ENCODE assay signal across 1 fruit fly cellular context in the genomic region with DNA sequence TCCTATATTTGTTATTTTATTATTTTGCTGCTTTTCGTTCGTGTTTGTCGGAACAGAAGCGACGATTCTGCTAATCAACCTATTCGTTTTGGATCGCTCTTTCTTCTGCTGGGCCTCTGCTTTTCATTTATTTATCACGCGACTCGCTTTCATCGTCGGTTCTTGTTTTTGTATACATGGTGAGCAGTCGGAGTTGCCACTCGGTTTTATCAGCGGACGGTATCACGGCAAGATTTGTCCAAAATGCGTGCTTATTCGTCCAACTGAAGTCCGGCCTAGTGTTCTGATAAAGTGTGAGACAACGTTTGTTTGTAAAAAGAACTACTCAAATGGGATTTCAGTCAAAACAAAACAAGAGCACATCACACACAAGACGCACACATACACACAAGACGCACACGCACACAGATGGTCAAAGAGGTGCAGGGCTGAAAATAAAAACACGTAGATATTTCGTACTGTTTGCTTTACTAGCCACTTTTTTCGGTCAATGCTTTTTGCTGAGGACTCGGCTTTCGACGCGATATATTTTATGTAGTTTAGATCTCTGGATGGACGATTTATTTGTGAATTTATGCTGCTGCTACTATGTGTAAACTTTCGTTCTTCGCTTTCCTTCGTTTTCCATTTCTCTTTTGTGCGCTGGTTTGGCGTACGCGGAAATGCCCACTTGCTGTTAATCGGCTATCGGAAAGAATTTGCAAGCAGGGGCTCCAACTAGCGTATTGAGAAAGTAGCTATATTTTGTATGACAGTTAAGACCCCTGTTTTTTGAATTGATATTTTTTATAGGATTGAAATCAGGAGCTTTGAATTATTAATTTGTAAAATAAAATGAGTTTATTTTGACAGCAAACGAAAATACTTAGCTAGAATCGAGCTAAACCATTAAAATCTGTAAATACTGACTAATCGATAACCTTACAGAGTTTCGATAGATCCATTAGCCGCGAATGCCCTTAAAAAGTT.
A peak's percentile ranks its signal among the peaks of the same experiment; 100 is the strongest.
TF ChIP-seq lines count a peak whose summit lies in the region.

Gene twin, minus strand, starts transcription at position 632 of the 969 bp plus-strand sequence.

TF ChIP-seq in whole organism, embryonic, 481 proteins besides CTCF, POLR2A, EP300 and RAD21 (continued from another document and continues in another):
- TF ChIP-seq CG13624 (GFP tag; optimal IDR thresholded peaks at IDR 0.05; lab: Kevin White, UChicago), result peak; percentile 58
- TF ChIP-seq Sox100B (GFP tag; optimal IDR thresholded peaks at IDR 0.05; lab: Kevin White, UChicago), result no peak
- peak; percentile 48; the same call in 1 of the 2 replicates for TF ChIP-seq CG14014 (GFP tag; IDR thresholded peaks at IDR 0.05; lab: Robert Waterston, UW)
- peak; percentile 15 for TF ChIP-seq Oli (tag; optimal IDR thresholded peaks at IDR 0.05; lab: Kevin White, UChicago)
- no peak for TF ChIP-seq CG31365 (tag; optimal IDR thresholded peaks at IDR 0.05; lab: Kevin White, UChicago)
- peak; percentile 77 for TF ChIP-seq CG13424 (tag; optimal IDR thresholded peaks at IDR 0.05; lab: Kevin White, UChicago)
- TF ChIP-seq CG6654 (GFP tag; optimal IDR thresholded peaks at IDR 0.05; lab: Kevin White, UChicago), result no peak
- no peak for TF ChIP-seq ac (GFP tag; optimal IDR thresholded peaks at IDR 0.05; lab: Kevin White, UChicago)
- no peak for TF ChIP-seq Lpt (GFP tag; optimal IDR thresholded peaks at IDR 0.05; lab: Kevin White, UChicago)
- peak; percentile 57 for TF ChIP-seq CG18619 (GFP tag; optimal IDR thresholded peaks at IDR 0.05; lab: Kevin White, UChicago)
- TF ChIP-seq fd102C (GFP tag; optimal IDR thresholded peaks at IDR 0.05; lab: Kevin White, UChicago), result no peak
- TF ChIP-seq Doc2 (GFP tag; IDR thresholded peaks at IDR 0.05; lab: Robert Waterston, UW), result no peak
- TF ChIP-seq ind (GFP tag; optimal IDR thresholded peaks at IDR 0.05; lab: Kevin White, UChicago), result peak; percentile 64
- TF ChIP-seq CG1529 (GFP tag; optimal IDR thresholded peaks at IDR 0.05; lab: Kevin White, UChicago), result no peak
- TF ChIP-seq Nf-YB (GFP tag; optimal IDR thresholded peaks at IDR 0.05; lab: Kevin White, UChicago), result peak; percentile 37
- TF ChIP-seq CG2202 (tag; optimal IDR thresholded peaks at IDR 0.05; lab: Kevin White, UChicago), result no peak
- peak; percentile 70 for TF ChIP-seq pum (GFP tag; optimal IDR thresholded peaks at IDR 0.05; lab: Kevin White, UChicago)
- peak; percentile 63; the same call in 2 of the 3 replicates for TF ChIP-seq otp (GFP tag; IDR thresholded peaks at IDR 0.05; lab: Robert Waterston, UW)
- TF ChIP-seq Usf (GFP tag; optimal IDR thresholded peaks at IDR 0.05; lab: Kevin White, UChicago), result no peak
- no peak for TF ChIP-seq CG11696 (GFP tag; IDR thresholded peaks at IDR 0.05; lab: Robert Waterston, UW)
- TF ChIP-seq sima (GFP tag; optimal IDR thresholded peaks at IDR 0.05; lab: Kevin White, UChicago), result no peak
- TF ChIP-seq klu (GFP tag; IDR thresholded peaks at IDR 0.05; lab: Robert Waterston, UW), result no peak
- peak; percentile 67; the same call in 2 of the 3 replicates for TF ChIP-seq CG14860 (GFP tag; IDR thresholded peaks at IDR 0.05; lab: Robert Waterston, UW; ENCODE audit: partially characterized antibody)
- TF ChIP-seq CG5953 (GFP tag; IDR thresholded peaks at IDR 0.05; lab: Robert Waterston, UW), result no peak
- no peak for TF ChIP-seq dimm (GFP tag; IDR thresholded peaks at IDR 0.05; lab: Robert Waterston, UW)
- TF ChIP-seq Six4 (GFP tag; optimal IDR thresholded peaks at IDR 0.05; lab: Kevin White, UChicago), result no peak
- TF ChIP-seq croc (GFP tag; conservative IDR thresholded peaks at IDR 0.05; lab: Robert Waterston, UW), result no peak
- no peak for TF ChIP-seq CG31441 (GFP tag; IDR thresholded peaks at IDR 0.05; lab: Robert Waterston, UW)
- peak; percentile 55 for TF ChIP-seq stwl (tag; optimal IDR thresholded peaks at IDR 0.05; lab: Kevin White, UChicago)
- TF ChIP-seq CHES-1-like (GFP tag; optimal IDR thresholded peaks at IDR 0.05; lab: Kevin White, UChicago), result peak; percentile 72
- TF ChIP-seq Opbp (GFP tag; IDR thresholded peaks at IDR 0.05; lab: Robert Waterston, UW; ENCODE audit: partially characterized antibody), result no peak; the same call in 2 of the 3 replicates
- peak; percentile 53 for TF ChIP-seq CG6689 (GFP tag; IDR thresholded peaks at IDR 0.05; lab: Robert Waterston, UW)
- TF ChIP-seq CG4617 (GFP tag; optimal IDR thresholded peaks at IDR 0.05; lab: Kevin White, UChicago; ENCODE audit: borderline replicate concordance), result peak; percentile 62
- TF ChIP-seq onecut (GFP tag; IDR thresholded peaks at IDR 0.05; lab: Robert Waterston, UW), result no peak; the same call in 1 of the 2 replicates
- no peak for TF ChIP-seq CG12299 (tag; optimal IDR thresholded peaks at IDR 0.05; lab: Kevin White, UChicago)
- no peak for TF ChIP-seq CG32772 (GFP tag; IDR thresholded peaks at IDR 0.05; lab: Robert Waterston, UW)
- TF ChIP-seq CG8478 (optimal IDR thresholded peaks at IDR 0.05; lab: Kevin White, UChicago), result peak; percentile 37
- no peak for TF ChIP-seq HLHmδ (GFP tag; optimal IDR thresholded peaks at IDR 0.05; lab: Kevin White, UChicago)
- TF ChIP-seq Dad (GFP tag; optimal IDR thresholded peaks at IDR 0.05; lab: Kevin White, UChicago), result peak; percentile 54
- no peak for TF ChIP-seq btn (GFP tag; optimal IDR thresholded peaks at IDR 0.05; lab: Kevin White, UChicago)
- no peak for TF ChIP-seq z (GFP tag; IDR thresholded peaks at IDR 0.05; lab: Robert Waterston, UW)
- peak; percentile 2 for TF ChIP-seq da (GFP tag; optimal IDR thresholded peaks at IDR 0.05; lab: Kevin White, UChicago)
- no peak; the same call in 1 of the 2 replicates for TF ChIP-seq CG9215 (GFP tag; IDR thresholded peaks at IDR 0.05; lab: Robert Waterston, UW)
- TF ChIP-seq tio (GFP tag; optimal IDR thresholded peaks at IDR 0.05; lab: Kevin White, UChicago), result no peak
- TF ChIP-seq Antp (GFP tag; optimal IDR thresholded peaks at IDR 0.05; lab: Kevin White, UChicago), result peak; percentile 73
- TF ChIP-seq tap (tag; optimal IDR thresholded peaks at IDR 0.05; lab: Kevin White, UChicago), result no peak
- TF ChIP-seq exex (tag; optimal IDR thresholded peaks at IDR 0.05; lab: Kevin White, UChicago), result peak; percentile 29
- TF ChIP-seq fru (optimal IDR thresholded peaks at IDR 0.05; lab: Kevin White, UChicago), result no peak
- peak; percentile 74 for TF ChIP-seq chn (GFP tag; optimal IDR thresholded peaks at IDR 0.05; lab: Kevin White, UChicago)
- TF ChIP-seq CG10431 (GFP tag; optimal IDR thresholded peaks at IDR 0.05; lab: Kevin White, UChicago), result peak; percentile 100
- TF ChIP-seq Eip74EF (GFP tag; optimal IDR thresholded peaks at IDR 0.05; lab: Kevin White, UChicago), result peak in 1 of 2 experiments; percentile 43
- peak; percentile 24 for TF ChIP-seq CG9797 (GFP tag; optimal IDR thresholded peaks at IDR 0.05; lab: Kevin White, UChicago)
- TF ChIP-seq Rx (GFP tag; IDR thresholded peaks at IDR 0.05; lab: Robert Waterston, UW), result no peak
- TF ChIP-seq CG17912 (GFP tag; optimal IDR thresholded peaks at IDR 0.05; lab: Kevin White, UChicago), result no peak
- TF ChIP-seq Drgx (GFP tag; IDR thresholded peaks at IDR 0.05; lab: Robert Waterston, UW), result no peak
- TF ChIP-seq CG14710 (tag; optimal IDR thresholded peaks at IDR 0.05; lab: Kevin White, UChicago), result peak; percentile 70
- no peak for TF ChIP-seq CG8359 (GFP tag; optimal IDR thresholded peaks at IDR 0.05; lab: Kevin White, UChicago; ENCODE audit: borderline replicate concordance)
- TF ChIP-seq CG43689 (GFP tag; IDR thresholded peaks at IDR 0.05; lab: Robert Waterston, UW), result no peak
- TF ChIP-seq CG9932 (GFP tag; IDR thresholded peaks at IDR 0.05; lab: Robert Waterston, UW), result peak; percentile 88
- no peak for TF ChIP-seq CG6175 (GFP tag; IDR thresholded peaks at IDR 0.05; lab: Robert Waterston, UW)
- TF ChIP-seq CG3838 (GFP tag; optimal IDR thresholded peaks at IDR 0.05; lab: Kevin White, UChicago), result peak; percentile 4
- peak; percentile 51 for TF ChIP-seq Side (GFP tag; optimal IDR thresholded peaks at IDR 0.05; lab: Kevin White, UChicago)
- peak; percentile 21 for TF ChIP-seq fd96Cb (tag; optimal IDR thresholded peaks at IDR 0.05; lab: Kevin White, UChicago)
- TF ChIP-seq NC2β (GFP tag; optimal IDR thresholded peaks at IDR 0.05; lab: Kevin White, UChicago), result peak; percentile 62
- TF ChIP-seq Fer1 (GFP tag; optimal IDR thresholded peaks at IDR 0.05; lab: Kevin White, UChicago), result peak; percentile 16
- TF ChIP-seq CG3995 (GFP tag; optimal IDR thresholded peaks at IDR 0.05; lab: Kevin White, UChicago), result peak; percentile 22
- TF ChIP-seq dan (GFP tag; IDR thresholded peaks at IDR 0.05; lab: Robert Waterston, UW), result no peak
- TF ChIP-seq Aef1 (GFP tag; IDR thresholded peaks at IDR 0.05; lab: Robert Waterston, UW), result 0 out of 3 replicates have a peak, but pooled peaks have one; percentile 23
- TF ChIP-seq CG7786 (GFP tag; optimal IDR thresholded peaks at IDR 0.05; lab: Kevin White, UChicago), result peak; percentile 67
- TF ChIP-seq scrt (GFP tag; optimal IDR thresholded peaks at IDR 0.05; lab: Kevin White, UChicago), result no peak
- TF ChIP-seq Taf1 (GFP tag; IDR thresholded peaks at IDR 0.05; lab: Robert Waterston, UW), result no peak
- peak; percentile 99 for TF ChIP-seq trem (tag; optimal IDR thresholded peaks at IDR 0.05; lab: Kevin White, UChicago)
- no peak for TF ChIP-seq dati (GFP tag; IDR thresholded peaks at IDR 0.05; lab: Robert Waterston, UW)
- TF ChIP-seq crp (GFP tag; optimal IDR thresholded peaks at IDR 0.05; lab: Kevin White, UChicago), result no peak
- no peak for TF ChIP-seq gt (GFP tag; IDR thresholded peaks at IDR 0.05; lab: Robert Waterston, UW)
- TF ChIP-seq bsh (GFP tag; optimal IDR thresholded peaks at IDR 0.05; lab: Kevin White, UChicago), result peak in 1 of 2 experiments; percentile 43
- peak; percentile 44 for TF ChIP-seq CG16863 (GFP tag; optimal IDR thresholded peaks at IDR 0.05; lab: Kevin White, UChicago)
- no peak for TF ChIP-seq GATAe (GFP tag; conservative IDR thresholded peaks at IDR 0.05; lab: Robert Waterston, UW)
- peak; percentile 47 for TF ChIP-seq Atf-2 (GFP tag; optimal IDR thresholded peaks at IDR 0.05; lab: Kevin White, UChicago)
- TF ChIP-seq CG17186 (GFP tag; optimal IDR thresholded peaks at IDR 0.05; lab: Kevin White, UChicago), result peak; percentile 31
- TF ChIP-seq Mad (GFP tag; optimal IDR thresholded peaks at IDR 0.05; lab: Kevin White, UChicago), result peak; percentile 64
- TF ChIP-seq Camta (GFP tag; optimal IDR thresholded peaks at IDR 0.05; lab: Kevin White, UChicago), result peak; percentile 58
- TF ChIP-seq HmgD (GFP tag; optimal IDR thresholded peaks at IDR 0.05; lab: Kevin White, UChicago), result peak; percentile 32
- 0 out of 3 replicates have a peak, but pooled peaks have one; percentile 38 for TF ChIP-seq so (GFP tag; IDR thresholded peaks at IDR 0.05; lab: Robert Waterston, UW)
- TF ChIP-seq Dfd (GFP tag; optimal IDR thresholded peaks at IDR 0.05; lab: Kevin White, UChicago), result no peak
- TF ChIP-seq CG10209 (GFP tag; optimal IDR thresholded peaks at IDR 0.05; lab: Kevin White, UChicago), result peak; percentile 11
- TF ChIP-seq D19A (tag; optimal IDR thresholded peaks at IDR 0.05; lab: Kevin White, UChicago), result peak; percentile 39
- TF ChIP-seq grn (GFP tag; optimal IDR thresholded peaks at IDR 0.05; lab: Kevin White, UChicago), result no peak
- TF ChIP-seq vfl (GFP tag; optimal IDR thresholded peaks at IDR 0.05; lab: Kevin White, UChicago), result peak; percentile 59
- peak; percentile 60 for TF ChIP-seq maf-S (GFP tag; optimal IDR thresholded peaks at IDR 0.05; lab: Kevin White, UChicago)
- TF ChIP-seq CG12219 (GFP tag; optimal IDR thresholded peaks at IDR 0.05; lab: Kevin White, UChicago), result no peak
- TF ChIP-seq CG5245 (GFP tag; optimal IDR thresholded peaks at IDR 0.05; lab: Kevin White, UChicago), result peak; percentile 28
- TF ChIP-seq MBD-R2 (GFP tag; IDR thresholded peaks at IDR 0.05; lab: Robert Waterston, UW), result peak; percentile 58; the same call in 1 of the 2 replicates
- no peak for TF ChIP-seq Hr39 (optimal IDR thresholded peaks at IDR 0.05; lab: Kevin White, UChicago)
- peak; percentile 42 for TF ChIP-seq CG18262 (tag; optimal IDR thresholded peaks at IDR 0.05; lab: Kevin White, UChicago)
- TF ChIP-seq CG2875 (GFP tag; optimal IDR thresholded peaks at IDR 0.05; lab: Kevin White, UChicago), result no peak
- TF ChIP-seq wdn (GFP tag; IDR thresholded peaks at IDR 0.05; lab: Robert Waterston, UW), result peak; percentile 29; the same call in 1 of the 2 replicates
- TF ChIP-seq CG7928 (GFP tag; optimal IDR thresholded peaks at IDR 0.05; lab: Kevin White, UChicago), result peak; percentile 78
- TF ChIP-seq CG8388 (GFP tag; optimal IDR thresholded peaks at IDR 0.05; lab: Kevin White, UChicago), result no peak
- TF ChIP-seq C15 (GFP tag; IDR thresholded peaks at IDR 0.05; lab: Robert Waterston, UW), result no peak
- TF ChIP-seq sc (optimal IDR thresholded peaks at IDR 0.05; lab: Kevin White, UChicago), result no peak
- no peak for TF ChIP-seq sc (GFP tag; optimal IDR thresholded peaks at IDR 0.05; lab: Kevin White, UChicago)
- no peak for TF ChIP-seq Tbp (GFP tag; optimal IDR thresholded peaks at IDR 0.05; lab: Kevin White, UChicago)
- TF ChIP-seq ash1 (GFP tag; optimal IDR thresholded peaks at IDR 0.05; lab: Kevin White, UChicago), result no peak
- TF ChIP-seq D (optimal IDR thresholded peaks at IDR 0.05; lab: Kevin White, UChicago), result no peak
- no peak for TF ChIP-seq D (GFP tag; optimal IDR thresholded peaks at IDR 0.05; lab: Kevin White, UChicago)
- TF ChIP-seq CG31224 (GFP tag; IDR thresholded peaks at IDR 0.05; lab: Robert Waterston, UW), result no peak
- TF ChIP-seq NC2α (GFP tag; optimal IDR thresholded peaks at IDR 0.05; lab: Kevin White, UChicago), result no peak
- TF ChIP-seq tin (GFP tag; optimal IDR thresholded peaks at IDR 0.05; lab: Kevin White, UChicago), result peak; percentile 70
- no peak for TF ChIP-seq pfk (GFP tag; optimal IDR thresholded peaks at IDR 0.05; lab: Kevin White, UChicago)
- TF ChIP-seq CG8281 (tag; optimal IDR thresholded peaks at IDR 0.05; lab: Kevin White, UChicago), result no peak
- TF ChIP-seq en (GFP tag; optimal IDR thresholded peaks at IDR 0.05; lab: Kevin White, UChicago), result no peak
- no peak for TF ChIP-seq sqz (GFP tag; optimal IDR thresholded peaks at IDR 0.05; lab: Kevin White, UChicago)
- TF ChIP-seq Ets65A (GFP tag; lab: Kevin White, UChicago), result peak; percentile 94
- peak; percentile 50 for TF ChIP-seq shn (GFP tag; optimal IDR thresholded peaks at IDR 0.05; lab: Kevin White, UChicago)
- no peak for TF ChIP-seq CG6854 (GFP tag; optimal IDR thresholded peaks at IDR 0.05; lab: Kevin White, UChicago)
- TF ChIP-seq tup (GFP tag; optimal IDR thresholded peaks at IDR 0.05; lab: Kevin White, UChicago), result no peak
- peak; percentile 48 for TF ChIP-seq CG8290 (GFP tag; optimal IDR thresholded peaks at IDR 0.05; lab: Kevin White, UChicago)
- no peak for TF ChIP-seq CG8290 (tag; optimal IDR thresholded peaks at IDR 0.05; lab: Kevin White, UChicago)
- peak; percentile 58; the same call in 1 of the 3 replicates for TF ChIP-seq zen2 (GFP tag; IDR thresholded peaks at IDR 0.05; lab: Robert Waterston, UW; ENCODE audit: partially characterized antibody)
- no peak for TF ChIP-seq dmrt99B (tag; optimal IDR thresholded peaks at IDR 0.05; lab: Kevin White, UChicago)
